Worm (Caenorhabditis elegans) whole organism, L4/young adult: ENCODE measurements around the gene VB0395L.1.
"Not testable (repeated sequence)": the region's sequence is repeated elsewhere in the genome, so short reads cannot be mapped to it uniquely, and the experiment has no call there.

Experiments
- W03F9.2 ChIP-seq: fragments of 150-350 bp; optimal IDR thresholded peaks from 2 replicates; lab custom pipeline; 2014; ENCODE audit warnings: missing biosample characterization, missing genetic modification characterization
- dao-5 ChIP-seq: sonication (generic microtip); optimal IDR thresholded peaks from 2 replicates; lab custom pipeline; 2016; ENCODE audit warnings: missing genotype, missing genetic modification characterization, moderate library complexity, missing compliant biosample characterization
- him-1 ChIP-seq: sonication (generic microtip); optimal IDR thresholded peaks from 2 replicates; lab custom pipeline; 2016; ENCODE audit warnings: missing genotype, missing genetic modification reagents, missing genetic modification characterization, missing compliant biosample characterization

Gene VB0395L.1

ce11 chrX:16016796-16017195, at the start of gene VB0395L.1, which contains the start of gene nhx-1:
TSS of gene VB0395L.1 (minus strand) at chrX:16016981.
TSS of gene nhx-1 (plus strand) at chrX:16017121.
- TF ChIP-seq dao-5 (tag; lab: Kevin White, UChicago) (no peak), W03F9.2 (tag; lab: Kevin White, UChicago) (no peak), him-1 (tag; lab: Kevin White, UChicago) (no peak)

- not testable (repeated sequence) for TF ChIP-seq him-1, W03F9.2, dao-5 (tag; lab: Kevin White, UChicago)
These were observed 45.6 kb upstream of the VB0395L.1 start, which contains the start of gene T27A8.3 for ce11 chrX:16062385-16062784. TSS of gene T27A8.3 (plus strand) at chrX:16062685.

- TF ChIP-seq dao-5 (tag; lab: Kevin White, UChicago) = no peak
- no peak for TF ChIP-seq him-1 (tag; lab: Kevin White, UChicago)
- TF ChIP-seq W03F9.2 (tag; lab: Kevin White, UChicago) = no peak
These were observed 42.1 kb upstream of the VB0395L.1 start, which contains the start of gene T27A8.2 for ce11 chrX:16058845-16059244. TSS of gene T27A8.2 (minus strand) at chrX:16058945.

ce11 chrX:16056404-16056803, 39.6 kb upstream of the VB0395L.1 start:
- peak; percentile 98 for TF ChIP-seq W03F9.2 (tag; lab: Kevin White, UChicago)
- TF ChIP-seq dao-5 (tag; lab: Kevin White, UChicago) = peak; percentile 64
- peak; percentile 99 for TF ChIP-seq him-1 (tag; lab: Kevin White, UChicago)

DNA sequence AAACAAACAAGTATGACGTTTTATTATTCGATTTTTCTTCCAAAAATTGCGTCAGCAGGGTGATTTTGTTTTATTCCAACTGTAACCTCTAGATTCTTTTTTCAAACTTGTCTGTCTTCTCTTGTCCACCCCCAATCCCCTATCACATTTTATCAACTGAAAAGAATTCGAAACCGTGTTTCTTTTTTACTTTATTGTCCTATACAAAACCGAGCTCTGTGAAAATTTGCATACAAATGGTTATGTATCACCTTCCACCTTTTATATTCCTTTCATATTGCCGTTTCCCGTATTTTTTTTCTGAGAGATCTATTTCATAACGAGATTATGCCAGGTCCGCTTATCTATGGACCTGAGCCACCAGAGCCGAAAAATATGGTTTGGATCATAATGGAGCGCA, 38.5 kb upstream of the VB0395L.1 start, which contains the start of gene T27A8.7:
TSS of gene T27A8.7 (plus strand) at position 301 of the 400 bp plus-strand sequence.
- no peak for TF ChIP-seq dao-5 (tag; lab: Kevin White, UChicago)
- no peak for TF ChIP-seq W03F9.2 (tag; lab: Kevin White, UChicago)
- TF ChIP-seq him-1 (tag; lab: Kevin White, UChicago) = no peak

DNA sequence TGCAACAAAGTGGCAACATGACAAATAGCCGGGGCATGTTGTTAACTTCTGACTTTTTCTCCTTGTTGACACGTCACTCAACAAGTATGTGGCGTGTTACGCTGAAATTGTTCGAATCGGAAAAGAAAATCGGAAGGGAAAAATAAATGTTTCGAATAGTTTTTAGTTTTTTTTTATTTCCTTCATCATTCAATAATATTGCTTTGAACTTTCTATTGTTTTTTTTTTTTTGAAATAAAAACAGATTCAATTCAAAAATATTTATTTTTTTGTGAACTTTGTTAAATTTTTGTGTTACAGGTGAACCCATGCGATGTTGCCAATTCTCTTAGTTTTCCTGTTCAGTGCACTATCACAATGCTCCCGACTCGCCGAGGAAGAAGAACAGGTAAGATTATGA, 32.8 kb upstream of the VB0395L.1 start, which contains the start of gene cpd-2:
TSS of gene cpd-2 (plus strand) at position 301 of the 400 bp plus-strand sequence.
- TF ChIP-seq W03F9.2 (tag; lab: Kevin White, UChicago) (no peak), him-1 (tag; lab: Kevin White, UChicago) (no peak), dao-5 (tag; lab: Kevin White, UChicago) (no peak)

ce11 chrX:16046379-16046778, 29.6 kb upstream of the VB0395L.1 start:
- TF ChIP-seq W03F9.2 (tag; lab: Kevin White, UChicago) (no peak), dao-5 (tag; lab: Kevin White, UChicago) (no peak), him-1 (tag; lab: Kevin White, UChicago) (no peak)

ce11 chrX:16044325-16044724, 27.5 kb upstream of the VB0395L.1 start:
- TF ChIP-seq W03F9.2 (tag; lab: Kevin White, UChicago) = no peak
- no peak for TF ChIP-seq him-1 (tag; lab: Kevin White, UChicago)
- no peak for TF ChIP-seq dao-5 (tag; lab: Kevin White, UChicago)

DNA sequence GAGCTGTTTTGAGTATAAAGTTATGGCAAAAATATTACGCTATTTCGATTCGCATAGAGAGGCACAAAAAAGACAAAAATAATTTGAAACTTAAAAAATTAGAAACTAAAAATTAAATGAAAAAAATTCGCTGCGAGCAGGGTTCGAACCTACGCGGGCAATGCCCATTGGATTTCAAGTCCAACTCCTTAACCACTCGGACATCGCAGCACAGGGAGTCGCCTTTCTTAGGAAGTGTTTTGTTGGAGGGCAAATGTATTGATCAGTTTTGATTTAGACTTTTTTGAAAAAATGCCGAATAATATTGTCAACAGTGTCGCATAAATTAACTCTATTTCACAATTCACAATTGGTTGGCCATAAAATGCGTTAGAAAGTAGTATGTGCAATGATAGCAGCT, 25.7 kb upstream of the VB0395L.1 start:
- TF ChIP-seq W03F9.2 (tag; lab: Kevin White, UChicago) = no peak
- TF ChIP-seq dao-5 (tag; lab: Kevin White, UChicago) = no peak
- TF ChIP-seq him-1 (tag; lab: Kevin White, UChicago) = no peak

DNA sequence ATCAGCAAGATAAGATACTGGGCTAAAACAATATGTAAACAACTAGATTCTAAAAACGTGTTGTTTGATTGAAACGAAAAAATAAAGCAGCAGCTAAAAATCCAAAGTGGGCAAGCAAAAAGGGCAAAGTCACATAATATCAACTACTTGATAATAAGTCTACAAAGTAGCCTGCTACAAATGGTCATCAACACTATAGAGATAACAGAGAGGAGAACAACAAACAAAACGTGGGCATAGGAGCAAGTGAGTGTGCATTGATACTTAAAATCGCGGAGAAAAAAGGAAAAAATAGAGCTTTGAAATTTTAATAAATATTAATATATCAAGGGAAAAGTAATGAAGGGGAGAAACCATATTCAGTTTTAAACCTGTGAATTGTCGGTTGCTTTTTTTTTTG, 25.0 kb upstream of the VB0395L.1 start:
- TF ChIP-seq dao-5 (tag; lab: Kevin White, UChicago) = no peak
- no peak for TF ChIP-seq W03F9.2 (tag; lab: Kevin White, UChicago)

ce11 chrX:16040207-16040716, 23.5 kb upstream of the VB0395L.1 start, which contains the start of gene B0395.3:
TSS of gene B0395.3 (minus strand) at chrX:16040257.
- TF ChIP-seq dao-5 (tag; lab: Kevin White, UChicago) (no peak), him-1 (tag; lab: Kevin White, UChicago) (no peak), W03F9.2 (tag; lab: Kevin White, UChicago) (no peak)

ce11 chrX:16039173-16039572, 22.4 kb upstream of the VB0395L.1 start:
- TF ChIP-seq him-1 (tag; lab: Kevin White, UChicago) = no peak
- TF ChIP-seq dao-5 (tag; lab: Kevin White, UChicago) = no peak
- no peak for TF ChIP-seq W03F9.2 (tag; lab: Kevin White, UChicago)

ce11 chrX:16030506-16030905, 13.7 kb upstream of the VB0395L.1 start, which contains the start of gene mboa-1:
TSS of gene mboa-1 (plus strand) at chrX:16030806.
- TF ChIP-seq W03F9.2 (tag; lab: Kevin White, UChicago) = no peak
- no peak for TF ChIP-seq him-1 (tag; lab: Kevin White, UChicago)
- no peak for TF ChIP-seq dao-5 (tag; lab: Kevin White, UChicago)

- TF ChIP-seq dao-5 (tag; lab: Kevin White, UChicago) (no peak), him-1 (tag; lab: Kevin White, UChicago) (no peak), W03F9.2 (tag; lab: Kevin White, UChicago) (no peak)
These were observed 12.2 kb upstream of the VB0395L.1 start for ce11 chrX:16028980-16029379.
